Worm (Caenorhabditis elegans) whole organism, L4/young adult: ENCODE data around the gene cor-1.
"Not testable (repeated sequence)": the region's sequence is repeated elsewhere in the genome, so short reads cannot be mapped to it uniquely, and the experiment has no call there.

Experiments
- W03F9.2 ChIP-seq: fragments of 150-350 bp; optimal IDR thresholded peaks from 2 replicates; lab custom pipeline; 2014; ENCODE audit warnings: missing biosample characterization, missing genetic modification characterization
- dao-5 ChIP-seq: sonication (generic microtip); optimal IDR thresholded peaks from 2 replicates; lab custom pipeline; 2016; ENCODE audit warnings: missing genotype, missing genetic modification characterization, moderate library complexity, missing compliant biosample characterization
- him-1 ChIP-seq: sonication (generic microtip); optimal IDR thresholded peaks from 2 replicates; lab custom pipeline; 2016; ENCODE audit warnings: missing genotype, missing genetic modification reagents, missing genetic modification characterization, missing compliant biosample characterization

Gene cor-1

DNA sequence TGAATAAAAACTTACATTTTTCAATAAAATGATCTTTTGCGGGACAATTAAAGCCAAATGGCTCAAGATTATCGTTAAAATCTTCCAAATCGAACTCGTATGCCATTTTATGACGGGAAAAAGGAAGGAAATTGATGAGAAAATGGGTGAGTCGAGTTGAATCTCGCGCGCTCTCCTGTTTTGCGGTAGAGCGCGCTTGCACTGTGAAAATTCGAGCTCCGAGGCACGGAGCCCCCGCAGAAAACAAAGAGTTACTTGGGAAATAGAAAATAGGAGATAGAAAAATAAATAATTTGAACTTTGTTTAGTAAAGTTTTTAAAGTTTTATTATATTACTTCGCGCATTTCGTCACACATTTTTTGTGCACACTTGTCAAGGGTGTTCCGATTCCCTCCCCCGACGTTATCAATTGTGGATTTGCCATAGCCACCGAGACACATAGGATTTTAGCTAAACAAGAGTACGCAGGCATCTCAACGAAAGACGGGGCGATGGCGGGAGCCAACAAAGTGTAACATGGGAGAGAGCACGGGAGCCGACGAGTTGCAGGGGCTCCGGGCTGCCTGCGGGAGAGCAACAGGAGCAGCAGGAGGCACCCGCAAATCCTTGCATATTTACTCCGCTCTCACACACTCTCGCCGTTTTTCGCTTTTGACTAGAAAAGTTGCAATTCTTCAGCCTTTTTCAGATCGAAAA is at the start of gene cor-1, which contains the start of gene div-1:
Gene cor-1, plus strand, starts transcription at position 671 of the 697 bp plus-strand sequence.
Gene div-1, minus strand, starts transcription at position 119 of the 697 bp plus-strand sequence.
- no peak for TF ChIP-seq dao-5
- no peak for TF ChIP-seq him-1 (tag; lab: Kevin White, UChicago)
- TF ChIP-seq W03F9.2 (tag; lab: Kevin White, UChicago), result no peak

DNA sequence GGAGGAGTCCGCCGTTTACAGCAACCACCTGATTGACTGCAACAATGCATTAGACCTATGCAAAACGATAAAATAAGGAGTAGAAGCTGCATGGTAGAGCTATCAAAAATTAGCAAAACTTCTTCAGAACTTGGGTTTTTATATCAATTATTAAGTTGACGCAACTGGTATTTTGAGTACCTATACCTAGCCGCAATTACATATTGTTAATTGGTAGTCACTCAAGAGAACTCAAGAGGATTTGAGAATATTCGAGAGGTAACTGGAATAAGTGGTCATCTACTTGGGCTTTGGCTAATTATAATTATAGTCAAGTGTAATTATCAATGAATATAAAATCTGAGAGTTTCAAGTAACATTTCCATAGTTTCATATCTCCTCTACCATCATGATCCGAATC is 47.7 kb upstream of the cor-1 start, which contains the start of the genes T20G5.13 and T20G5.12:
Gene T20G5.13, minus strand, starts transcription at position 101 of the 400 bp plus-strand sequence.
Gene T20G5.12, plus strand, starts transcription at position 370 of the 400 bp plus-strand sequence.
- TF ChIP-seq him-1 (tag; lab: Kevin White, UChicago) (no peak), W03F9.2 (tag; lab: Kevin White, UChicago) (no peak), dao-5 (no peak)

DNA sequence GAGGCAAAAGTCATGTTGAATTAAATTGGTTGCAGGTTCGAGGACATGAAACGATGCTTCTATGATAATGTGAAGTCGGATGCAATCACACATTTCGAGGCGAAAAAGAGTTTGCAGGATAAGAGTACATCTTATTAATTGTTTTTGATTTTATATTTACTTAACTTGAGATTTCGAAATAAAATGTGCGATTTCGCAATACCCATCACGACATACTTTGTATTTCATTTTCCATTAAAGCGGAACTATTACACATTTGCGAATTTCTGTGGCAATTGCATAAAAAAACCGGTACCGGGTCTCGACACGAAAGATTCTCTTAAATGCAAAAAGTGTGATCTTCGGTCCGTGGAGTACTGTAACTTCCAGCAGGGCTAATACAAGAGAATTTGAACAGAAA is 46.5 kb upstream of the cor-1 start:
- TF ChIP-seq W03F9.2 (tag; lab: Kevin White, UChicago) (no peak), dao-5 (no peak), him-1 (tag; lab: Kevin White, UChicago) (no peak)

DNA sequence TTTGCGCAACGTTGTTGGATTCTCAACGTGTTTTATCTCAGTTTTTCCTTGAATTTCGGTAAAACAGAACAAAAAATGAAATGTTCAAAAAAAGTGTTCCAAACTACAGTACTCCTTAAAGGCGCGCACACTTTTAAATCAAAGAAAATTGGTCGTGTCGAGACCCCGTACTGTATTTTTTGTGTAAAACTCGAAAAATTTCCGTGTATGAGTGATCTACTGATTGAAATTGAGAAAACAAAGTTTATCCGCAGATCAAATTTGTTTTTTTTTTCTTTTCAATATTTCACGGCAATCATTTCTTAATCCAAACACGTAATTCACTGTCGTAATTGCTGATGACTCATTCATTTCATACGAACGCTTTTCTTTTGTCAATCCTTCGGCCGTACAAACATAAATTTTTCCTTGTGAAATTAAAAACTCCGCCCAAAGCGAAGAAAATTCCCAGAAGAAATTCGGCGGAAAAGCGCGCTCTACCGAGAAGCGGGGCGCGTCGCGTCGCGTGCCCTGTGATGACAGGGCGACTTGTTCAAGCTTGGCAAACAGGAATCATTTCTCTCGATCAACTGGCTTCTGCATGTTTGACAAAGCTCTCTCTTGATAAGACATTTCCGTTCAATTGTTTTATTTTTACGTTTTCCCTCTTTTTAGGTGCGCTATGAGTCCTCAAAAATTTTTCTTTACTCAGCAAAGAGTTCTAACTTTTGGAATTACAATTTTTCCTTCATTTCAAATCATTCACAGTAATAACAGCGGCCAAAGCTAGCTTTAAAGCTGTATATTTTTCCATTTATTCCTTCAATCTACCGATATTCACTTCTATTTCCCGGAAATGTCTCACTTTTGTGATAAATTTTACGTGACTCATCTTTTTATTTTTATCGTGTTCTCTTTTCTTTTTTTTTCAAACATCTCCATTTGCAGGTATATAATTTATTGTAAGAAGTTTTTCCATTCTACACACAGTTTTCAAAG is 45.7 kb upstream of the cor-1 start, which contains the start of gene chc-1:
Gene chc-1, plus strand, starts transcription at position 928 of the 978 bp plus-strand sequence.
- TF ChIP-seq W03F9.2 (tag; lab: Kevin White, UChicago) (no peak), him-1 (tag; lab: Kevin White, UChicago) (no peak), dao-5 (no peak)

DNA sequence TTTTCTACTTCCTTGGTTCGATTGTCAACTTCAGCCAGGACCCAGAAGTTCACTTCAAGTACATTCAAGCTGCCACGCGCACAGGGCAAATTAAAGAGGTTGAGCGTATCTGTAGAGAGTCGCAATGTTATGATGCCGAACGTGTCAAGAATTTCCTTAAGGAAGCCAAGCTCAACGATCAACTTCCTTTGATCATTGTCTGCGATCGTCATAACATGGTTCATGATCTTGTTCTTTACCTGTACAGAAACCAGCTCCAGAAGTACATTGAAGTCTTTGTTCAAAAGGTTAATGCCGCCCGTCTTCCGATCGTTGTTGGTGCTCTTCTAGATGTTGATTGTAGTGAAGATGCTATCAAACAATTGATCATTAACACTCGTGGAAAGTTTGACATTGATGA is 42.6 kb upstream of the cor-1 start:
- TF ChIP-seq W03F9.2 (tag; lab: Kevin White, UChicago), result no peak
- no peak for TF ChIP-seq dao-5
- TF ChIP-seq him-1 (tag; lab: Kevin White, UChicago), result no peak

DNA sequence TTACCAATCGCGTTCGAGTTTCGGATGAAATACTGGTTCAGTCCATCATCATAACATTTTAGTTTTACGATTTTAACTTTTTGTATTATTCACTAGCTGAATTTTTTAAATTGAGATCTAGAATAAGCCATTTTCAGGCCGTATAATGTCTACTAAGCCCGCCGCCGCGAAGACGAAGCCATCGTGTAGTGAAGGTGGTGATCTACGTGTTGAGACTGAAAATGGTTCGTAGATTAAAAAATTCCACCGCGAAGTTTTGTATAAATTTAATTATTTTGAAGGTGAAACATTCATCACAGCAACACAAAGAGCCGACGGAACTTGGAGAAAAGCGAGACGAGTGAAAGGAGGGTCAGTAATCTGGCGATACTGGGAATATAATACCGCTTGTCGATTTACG is 39.2 kb upstream of the cor-1 start, which contains the start of gene T20G5.9:
Gene T20G5.9, plus strand, starts transcription at position 138 of the 400 bp plus-strand sequence.
- TF ChIP-seq dao-5 (no peak), him-1 (tag; lab: Kevin White, UChicago) (no peak), W03F9.2 (tag; lab: Kevin White, UChicago) (no peak)

DNA sequence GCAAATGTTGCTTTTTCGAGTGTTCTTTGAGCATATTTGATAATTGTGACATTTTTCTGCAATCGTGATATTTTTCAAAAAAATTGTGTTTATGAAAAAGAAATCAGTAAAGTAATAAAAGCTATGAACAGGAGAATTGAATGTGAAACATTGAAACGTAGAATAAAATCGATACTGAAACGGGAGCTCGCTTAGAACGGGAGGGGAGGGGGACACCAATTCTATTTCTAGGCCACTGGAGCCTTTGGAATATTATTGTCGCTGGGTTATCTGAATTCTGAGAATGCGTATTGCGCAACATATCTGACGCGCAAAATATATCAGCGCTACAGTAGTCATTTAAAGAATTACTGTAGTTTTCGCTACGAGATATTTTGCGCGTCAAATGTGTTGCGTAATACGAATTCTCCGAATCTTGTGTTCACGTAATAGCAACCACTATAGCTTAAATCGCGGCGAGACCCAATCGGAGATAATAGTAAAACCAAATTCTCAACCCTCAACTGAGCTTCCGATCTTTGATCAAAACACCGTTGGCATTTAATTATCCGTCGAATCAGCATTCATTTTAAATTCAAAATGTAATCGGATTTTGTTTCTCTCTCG is 36.9 kb upstream of the cor-1 start, which contains the start of the genes blos-1 and best-18:
Gene blos-1, minus strand, starts transcription at position 58 of the 606 bp plus-strand sequence.
Gene best-18, plus strand, starts transcription at position 508 of the 606 bp plus-strand sequence.
- TF ChIP-seq dao-5 (no peak), W03F9.2 (tag; lab: Kevin White, UChicago) (no peak), him-1 (tag; lab: Kevin White, UChicago) (no peak)

DNA sequence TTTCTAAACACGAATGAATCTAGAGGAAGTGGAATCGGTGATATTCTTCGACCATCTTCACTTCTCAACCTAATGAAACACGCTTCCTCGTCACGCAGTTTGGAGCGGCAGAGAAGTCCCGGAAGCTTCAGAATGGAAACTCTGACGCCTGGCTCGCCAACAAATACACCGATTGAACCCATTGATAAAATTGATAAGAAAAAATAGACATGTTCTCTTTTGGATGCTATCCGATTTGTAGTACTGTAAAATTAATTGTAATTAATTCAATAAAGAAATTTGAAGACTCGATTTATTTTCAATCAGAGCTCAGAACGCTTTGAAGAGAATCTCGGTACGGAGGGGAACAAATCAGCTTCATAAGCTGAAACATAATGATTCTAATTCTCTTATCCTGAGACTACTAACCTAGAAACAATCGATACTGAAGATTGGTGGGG is 34.4 kb upstream of the cor-1 start:
- TF ChIP-seq W03F9.2 (tag; lab: Kevin White, UChicago) (no peak), dao-5 (peak; percentile 58)

DNA sequence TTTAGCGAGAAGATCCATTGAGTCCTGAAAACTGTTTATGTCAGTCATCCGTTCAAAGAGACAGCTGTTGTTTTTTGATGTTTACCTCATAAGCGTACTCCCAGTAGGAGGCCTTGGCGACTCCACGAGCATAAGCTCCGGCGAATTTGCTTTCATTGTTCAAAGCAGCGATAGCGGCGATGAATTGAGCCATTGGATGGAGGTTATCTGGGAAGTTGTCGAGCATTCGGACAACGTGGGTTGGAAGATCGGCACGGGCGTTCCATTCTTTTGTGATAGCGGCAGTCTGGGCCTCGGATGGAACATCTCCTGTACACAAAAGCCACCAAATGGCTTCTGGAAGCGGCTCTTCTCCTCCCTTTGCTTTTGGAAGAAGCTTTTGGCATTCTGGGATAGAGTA is 33.0 kb upstream of the cor-1 start:
- no peak for TF ChIP-seq W03F9.2 (tag; lab: Kevin White, UChicago)
- no peak for TF ChIP-seq dao-5
- TF ChIP-seq him-1 (tag; lab: Kevin White, UChicago), result no peak

DNA sequence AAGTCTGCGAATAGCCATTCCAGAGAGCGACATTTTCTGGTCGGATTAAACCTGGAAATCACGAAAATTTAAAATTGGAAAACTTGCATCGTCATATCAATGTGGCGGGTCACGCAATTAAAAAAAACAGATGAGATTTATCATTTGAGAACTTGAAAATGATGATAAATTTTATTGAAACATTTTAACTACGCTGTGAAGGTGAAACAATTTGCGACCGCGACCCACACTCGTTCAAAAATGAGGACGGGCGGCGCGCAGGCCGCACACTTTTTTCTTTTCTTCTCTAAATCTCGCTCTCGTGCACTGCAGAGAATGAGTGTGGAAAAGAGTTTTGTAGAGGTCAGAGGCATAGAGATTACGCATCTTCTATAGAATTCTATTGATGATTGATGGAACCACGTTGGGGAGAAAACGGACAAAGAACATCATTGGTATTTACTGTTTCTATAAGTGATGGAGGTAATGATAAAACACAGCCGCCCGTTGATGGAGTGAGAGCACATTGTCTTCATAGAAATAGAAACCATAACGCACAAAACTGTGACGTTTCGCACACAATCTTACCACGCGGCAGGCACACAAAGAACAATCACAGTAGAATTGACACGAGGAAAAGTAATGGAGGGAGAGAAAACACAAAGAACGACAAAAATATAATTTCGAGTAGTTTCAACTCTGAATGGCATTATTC is 32.2 kb upstream of the cor-1 start, which contains the start of gene cts-1:
Gene cts-1, minus strand, starts transcription at position 51 of the 694 bp plus-strand sequence.
- peak; percentile 57 for TF ChIP-seq W03F9.2 (tag; lab: Kevin White, UChicago)
- no peak for TF ChIP-seq dao-5
- no peak for TF ChIP-seq him-1 (tag; lab: Kevin White, UChicago)

DNA sequence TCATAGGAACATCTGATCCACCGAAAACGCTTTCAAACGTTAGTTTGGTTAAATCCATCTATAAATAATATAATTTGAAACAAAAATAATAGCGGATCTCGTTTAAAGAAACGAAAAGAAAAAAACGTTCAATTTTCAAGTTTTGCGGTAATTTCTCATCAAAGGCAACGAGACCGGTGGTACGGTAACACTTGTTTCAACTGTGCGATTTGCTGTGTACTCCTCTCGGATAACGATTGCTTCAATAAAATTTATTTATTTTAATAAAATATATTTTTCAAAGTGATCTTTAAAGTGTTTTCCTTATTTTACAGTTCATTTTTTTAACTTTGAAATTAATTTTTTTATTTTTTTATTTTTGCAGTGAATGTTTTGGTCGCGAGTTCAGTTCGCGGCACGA is 30.3 kb upstream of the cor-1 start, which contains the start of the genes rde-4 and cox-14:
Gene rde-4, minus strand, starts transcription at position 60 of the 400 bp plus-strand sequence.
Gene cox-14, plus strand, starts transcription at position 356 of the 400 bp plus-strand sequence.
- peak; percentile 82 for TF ChIP-seq W03F9.2 (tag; lab: Kevin White, UChicago)
- TF ChIP-seq dao-5, result no peak

DNA sequence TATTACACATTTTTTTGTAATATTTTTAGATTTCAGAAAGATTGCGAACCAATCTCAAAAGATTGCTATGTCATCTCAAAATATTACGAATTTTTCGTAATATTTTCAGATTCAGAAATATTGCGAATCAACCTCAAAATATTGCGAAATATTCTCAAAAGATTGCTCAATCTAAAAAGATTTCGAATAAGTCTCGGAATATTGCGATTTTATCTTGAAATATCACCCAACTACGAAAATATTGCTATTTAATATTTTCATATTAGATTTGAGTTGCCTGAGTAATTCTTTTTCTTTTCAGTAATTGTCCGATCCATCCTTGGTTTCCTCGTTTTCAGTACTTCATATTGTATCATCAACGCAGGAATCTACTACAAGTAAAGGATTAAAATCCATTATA is 27.1 kb upstream of the cor-1 start, which contains the start of gene Y70G10A.4:
Gene Y70G10A.4, plus strand, starts transcription at position 301 of the 400 bp plus-strand sequence.
- not testable (repeated sequence) for TF ChIP-seq dao-5; W03F9.2 (tag; lab: Kevin White, UChicago); him-1 (tag; lab: Kevin White, UChicago)
